Fruit fly (Drosophila melanogaster) whole organism, embryonic: ENCODE results near the gene lobo.

Experiments
- Aef1 ChIP-seq: fragments of 200-800 bp; sonication (Bioruptor generic); IDR thresholded peaks from 3 replicates; pipeline ENCODE4 v1.3.6; 2022; ENCODE audit warnings: missing biosample characterization, missing genetic modification characterization
- CG12155 ChIP-seq: fragments of 200-800 bp; sonication (Bioruptor generic); optimal IDR thresholded peaks from 3 replicates; lab custom pipeline; 2016; ENCODE audit warnings: missing biosample characterization, missing genetic modification characterization
- CG12236 ChIP-seq: fragments of 200-800 bp; sonication (Bioruptor generic); optimal IDR thresholded peaks from 2 replicates; lab custom pipeline; 2016; ENCODE audit warnings: missing biosample characterization, missing genetic modification characterization
- CG12391 ChIP-seq: fragments of 200-800 bp; sonication (Bioruptor generic); optimal IDR thresholded peaks from 3 replicates; lab custom pipeline; 2018; ENCODE audit warnings: missing biosample characterization, mild to moderate bottlenecking, missing genetic modification characterization, moderate library complexity
- CG14441 ChIP-seq: fragments of 200-800 bp; sonication (Bioruptor generic); IDR thresholded peaks from 2 replicates; pipeline ENCODE4 v1.3.6; 2022; ENCODE audit warnings: missing biosample characterization, missing genetic modification characterization
- CG15269 ChIP-seq: fragments of 200-800 bp; sonication (Bioruptor generic); optimal IDR thresholded peaks from 2 replicates; lab custom pipeline; 2018; ENCODE audit warnings: missing biosample characterization, mild to moderate bottlenecking, missing genetic modification characterization, moderate library complexity
- CG18262 ChIP-seq: fragments of 200-800 bp; optimal IDR thresholded peaks from 3 replicates; lab custom pipeline; 2019; ENCODE audit warnings: missing biosample characterization, mild to moderate bottlenecking, missing genetic modification characterization, moderate library complexity
- CG2116 ChIP-seq: fragments of 200-800 bp; sonication (Bioruptor generic); optimal IDR thresholded peaks from 3 replicates; lab custom pipeline; 2018; ENCODE audit warnings: missing biosample characterization, mild to moderate bottlenecking, missing genetic modification characterization
- CG2712 ChIP-seq: fragments of 200-800 bp; optimal IDR thresholded peaks from 3 replicates; lab custom pipeline; 2019; ENCODE audit warnings: missing biosample characterization, mild to moderate bottlenecking, missing genetic modification characterization, moderate library complexity
- CG30431 ChIP-seq: fragments of 200-800 bp; sonication (Bioruptor generic); optimal IDR thresholded peaks from 2 replicates; lab custom pipeline; 2017; ENCODE audit warnings: missing biosample characterization, missing genetic modification characterization
- CG3407 ChIP-seq: fragments of 200-800 bp; sonication (Bioruptor generic); optimal IDR thresholded peaks from 2 replicates; lab custom pipeline; 2018; ENCODE audit warnings: missing biosample characterization, mild to moderate bottlenecking, missing genetic modification characterization
- CG4404 ChIP-seq: fragments of 200-800 bp; sonication (Bioruptor generic); IDR thresholded peaks from 2 replicates; pipeline ENCODE4 v1.3.6; 2022; ENCODE audit warnings: missing biosample characterization, missing genetic modification characterization
- CG7556 ChIP-seq: fragments of 200-800 bp; sonication (Bioruptor generic); optimal IDR thresholded peaks from 2 replicates; lab custom pipeline; 2017; ENCODE audit warnings: missing biosample characterization, mild to moderate bottlenecking, missing genetic modification characterization
- CG8924 ChIP-seq: fragments of 200-800 bp; optimal IDR thresholded peaks from 3 replicates; lab custom pipeline; 2019; ENCODE audit warnings: missing biosample characterization, mild to moderate bottlenecking, missing genetic modification characterization, moderate library complexity
- CG9609 ChIP-seq: fragments of 200-800 bp; sonication (Bioruptor generic); optimal IDR thresholded peaks from 3 replicates; lab custom pipeline; 2016; ENCODE audit warnings: missing biosample characterization, missing genetic modification characterization
- CG9727 ChIP-seq: fragments of 200-800 bp; sonication (Bioruptor generic); optimal IDR thresholded peaks from 3 replicates; lab custom pipeline; 2017; ENCODE audit warnings: missing biosample characterization, mild to moderate bottlenecking, missing genetic modification characterization
- CTCF ChIP-seq: fragments of 200-800 bp; sonication (Bioruptor generic); optimal IDR thresholded peaks from 2 replicates; lab custom pipeline; 2017; ENCODE audit warnings: missing biosample characterization, mild to moderate bottlenecking, missing genetic modification characterization, moderate library complexity
- Doc2 ChIP-seq: fragments of 200-800 bp; sonication (Bioruptor generic); IDR thresholded peaks from 2 replicates; pipeline ENCODE4 v1.3.6; 2022; ENCODE audit warnings: missing biosample characterization, missing genetic modification characterization
- Doc3 ChIP-seq: fragments of 200-800 bp; sonication (Bioruptor generic); IDR thresholded peaks from 3 replicates; pipeline ENCODE4 v1.3.6; 2022; ENCODE audit warnings: missing biosample characterization, missing genetic modification characterization; ENCODE audit not compliant: partially characterized antibody
- HHEX ChIP-seq: fragments of 200-800 bp; sonication (Bioruptor generic); optimal IDR thresholded peaks from 3 replicates; lab custom pipeline; 2017; ENCODE audit warnings: missing biosample characterization, mild to moderate bottlenecking, missing genetic modification characterization, missing genetic modification reagents
- Hmr ChIP-seq: fragments of 200-800 bp; sonication (Bioruptor generic); optimal IDR thresholded peaks from 3 replicates; lab custom pipeline; 2017; ENCODE audit warnings: mild to moderate bottlenecking, missing biosample characterization, missing genetic modification reagents, missing genetic modification characterization
- Med ChIP-seq: fragments of 200-800 bp; sonication (Bioruptor generic); peaks from one replicate; lab custom pipeline; 2016; ENCODE audit warnings: missing biosample characterization, missing genetic modification characterization, mild to moderate bottlenecking, inconsistent platforms, moderate library complexity
- Oaz ChIP-seq: fragments of 200-800 bp; sonication (Bioruptor generic); IDR thresholded peaks from 2 replicates; pipeline ENCODE4 v1.3.6; 2022; ENCODE audit warnings: missing biosample characterization, missing genetic modification characterization
- Oli ChIP-seq: fragments of 200-800 bp; sonication (Bioruptor generic); optimal IDR thresholded peaks from 2 replicates; lab custom pipeline; 2018; ENCODE audit warnings: missing biosample characterization, mild to moderate bottlenecking, missing genetic modification characterization, moderate library complexity
- PHDP ChIP-seq: fragments of 200-800 bp; sonication (Bioruptor generic); optimal IDR thresholded peaks from 3 replicates; lab custom pipeline; 2018; ENCODE audit warnings: missing biosample characterization, mild to moderate bottlenecking, missing genetic modification characterization, moderate library complexity
- Pdp1 ChIP-seq, 2 experiments: fragments of 200-800 bp; sonication (Bioruptor generic); optimal IDR thresholded peaks; 3 replicates each; lab custom pipeline; 2016; ENCODE audit warnings: missing biosample characterization in 2 of 2, missing genetic modification characterization in 2 of 2, mild to moderate bottlenecking in 1 of 2, moderate library complexity in 1 of 2
- Ravus ChIP-seq: fragments of 200-800 bp; sonication (Bioruptor generic); IDR thresholded peaks from 2 replicates; pipeline ENCODE4 v1.3.6; 2022; ENCODE audit warnings: missing biosample characterization, missing genetic modification characterization
- Rfx ChIP-seq: fragments of 200-800 bp; sonication (Bioruptor generic); IDR thresholded peaks from 2 replicates; pipeline ENCODE4 v1.3.6; 2022; ENCODE audit warnings: missing biosample characterization, missing genetic modification characterization
- Xrp1 ChIP-seq: fragments of 200-800 bp; sonication (Bioruptor generic); IDR thresholded peaks from 2 replicates; pipeline ENCODE4 v1.3.6; 2022; ENCODE audit warnings: missing biosample characterization, missing genetic modification characterization
- al ChIP-seq: fragments of 200-800 bp; sonication (Bioruptor generic); IDR thresholded peaks from 2 replicates; pipeline ENCODE4 v1.3.6; 2022; ENCODE audit warnings: missing biosample characterization, missing genetic modification characterization
- aop ChIP-seq: fragments of 200-800 bp; sonication (Bioruptor generic); IDR thresholded peaks from 2 replicates; pipeline ENCODE4 v1.3.6; 2022; ENCODE audit warnings: missing biosample characterization, missing genetic modification characterization
- bcd ChIP-seq: fragments of 200-800 bp; sonication (Bioruptor generic); optimal IDR thresholded peaks from 2 replicates; lab custom pipeline; 2017; ENCODE audit warnings: missing biosample characterization, mild to moderate bottlenecking, missing genetic modification characterization
- caup ChIP-seq: fragments of 200-800 bp; sonication (Bioruptor generic); optimal IDR thresholded peaks from 3 replicates; lab custom pipeline; 2017; ENCODE audit warnings: missing biosample characterization, mild to moderate bottlenecking, missing genetic modification characterization, moderate library complexity; ENCODE audit not compliant: severe bottlenecking
- corto ChIP-seq: fragments of 200-800 bp; sonication (Bioruptor generic); optimal IDR thresholded peaks from 2 replicates; lab custom pipeline; 2016; ENCODE audit warnings: missing biosample characterization, mild to moderate bottlenecking, missing genetic modification characterization, moderate library complexity
- cwo ChIP-seq: fragments of 200-800 bp; sonication (Bioruptor generic); optimal IDR thresholded peaks from 3 replicates; lab custom pipeline; 2017; ENCODE audit warnings: missing biosample characterization, missing genetic modification characterization, mild to moderate bottlenecking, moderate library complexity, missing genetic modification reagents
- dan ChIP-seq: fragments of 200-800 bp; sonication (Bioruptor generic); IDR thresholded peaks from 2 replicates; pipeline ENCODE4 v1.3.6; 2022; ENCODE audit warnings: missing biosample characterization, missing genetic modification characterization
- dysf ChIP-seq: fragments of 200-800 bp; sonication (Bioruptor generic); IDR thresholded peaks from 3 replicates; pipeline ENCODE4 v1.3.6; 2022; ENCODE audit warnings: missing biosample characterization, missing genetic modification characterization
- ems ChIP-seq: fragments of 200-800 bp; sonication (Bioruptor generic); optimal IDR thresholded peaks from 3 replicates; lab custom pipeline; 2016; ENCODE audit warnings: missing biosample characterization, missing genetic modification characterization
- gem ChIP-seq: fragments of 200-800 bp; sonication (Bioruptor generic); optimal IDR thresholded peaks from 2 replicates; lab custom pipeline; 2019; ENCODE audit warnings: missing biosample characterization, mild to moderate bottlenecking, missing genetic modification characterization, moderate library complexity
- hb ChIP-seq: fragments of 200-800 bp; sonication (Bioruptor generic); IDR thresholded peaks from 3 replicates; pipeline ENCODE4 v1.3.6; 2022; ENCODE audit warnings: missing biosample characterization, missing genetic modification characterization; ENCODE audit not compliant: partially characterized antibody
- lab ChIP-seq: fragments of 200-800 bp; sonication (Bioruptor generic); optimal IDR thresholded peaks from 3 replicates; lab custom pipeline; 2017; ENCODE audit warnings: missing biosample characterization, missing genetic modification characterization, mild to moderate bottlenecking, moderate library complexity, missing genetic modification reagents
- lmd ChIP-seq: fragments of 200-800 bp; sonication (Bioruptor generic); IDR thresholded peaks from 2 replicates; pipeline ENCODE4 v1.3.6; 2022; ENCODE audit warnings: missing biosample characterization, missing genetic modification characterization
- nau ChIP-seq: fragments of 200-800 bp; sonication (Bioruptor generic); optimal IDR thresholded peaks from 3 replicates; lab custom pipeline; 2017; ENCODE audit warnings: missing biosample characterization, mild to moderate bottlenecking, missing genetic modification characterization, missing genetic modification reagents
- peb ChIP-seq: fragments of 200-800 bp; sonication (Bioruptor generic); IDR thresholded peaks from 2 replicates; pipeline ENCODE4 v1.3.6; 2022; ENCODE audit warnings: missing biosample characterization, missing genetic modification characterization
- prd ChIP-seq, 3 experiments: fragments of >200 bp in 2 of 3; fragments of 200-800 bp in 1 of 3; sonication (Bioruptor generic) in 1 of 3; optimal IDR thresholded peaks in 2 of 3; IDR thresholded peaks in 1 of 3; 2 replicates in 2 of 3; 3 replicates in 1 of 3; pipeline versions ENCODE4 v1.3.6 to Lab custom; 2017 to 2022; ENCODE audit warnings: missing biosample characterization in 1 of 3, missing genetic modification characterization in 1 of 3
- rib ChIP-seq: fragments of 200-800 bp; sonication (Bioruptor generic); IDR thresholded peaks from 2 replicates; pipeline ENCODE4 v1.3.6; 2022; ENCODE audit warnings: missing biosample characterization, missing genetic modification characterization
- run ChIP-seq: fragments of 200-800 bp; sonication (Bioruptor generic); optimal IDR thresholded peaks from 3 replicates; lab custom pipeline; 2018; ENCODE audit warnings: missing biosample characterization, mild to moderate bottlenecking, missing genetic modification characterization
- salm ChIP-seq: fragments of 200-800 bp; sonication (Bioruptor generic); optimal IDR thresholded peaks from 2 replicates; lab custom pipeline; 2018; ENCODE audit warnings: missing biosample characterization, mild to moderate bottlenecking, missing genetic modification characterization
- slbo ChIP-seq: fragments of 200-800 bp; sonication (Bioruptor generic); IDR thresholded peaks from 2 replicates; pipeline ENCODE4 v1.3.6; 2022; ENCODE audit warnings: missing biosample characterization, missing genetic modification characterization
- sna ChIP-seq: fragments of 200-800 bp; sonication (Bioruptor generic); IDR thresholded peaks from 2 replicates; pipeline ENCODE4 v1.3.6; 2022; ENCODE audit warnings: missing biosample characterization, missing genetic modification characterization; ENCODE audit not compliant: partially characterized antibody
- zf30C ChIP-seq: fragments of 200-800 bp; sonication (Bioruptor generic); optimal IDR thresholded peaks from 3 replicates; lab custom pipeline; 2018; ENCODE audit warnings: missing biosample characterization, mild to moderate bottlenecking, missing genetic modification characterization

The lobo gene

DNA sequence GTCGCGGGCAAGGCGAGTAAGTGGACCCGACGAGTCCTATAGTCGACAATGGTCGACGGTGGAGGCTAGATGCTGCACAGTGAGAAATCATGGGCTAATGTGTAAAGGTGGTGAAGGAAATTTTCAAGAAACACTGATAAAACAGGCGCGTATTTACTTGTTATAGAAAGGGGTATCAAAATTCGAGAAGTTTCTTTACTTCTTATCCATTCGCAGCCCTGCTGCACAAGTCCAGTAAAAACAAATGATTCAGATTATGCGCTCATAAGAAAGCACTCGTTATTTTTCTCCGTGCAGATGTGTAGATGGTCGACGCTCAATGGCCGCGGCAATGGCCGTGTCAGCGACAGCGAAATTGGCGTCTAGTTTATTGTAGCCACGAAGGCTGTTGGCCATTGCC lies 17.1 kb downstream of the lobo start (continued):
- TF ChIP-seq lab (GFP tag; lab: Kevin White, UChicago) (peak; percentile 11), CG18262 (tag; lab: Kevin White, UChicago) (peak; percentile 13), sna (GFP tag; lab: Robert Waterston, UW) (no peak), hb (GFP tag; lab: Robert Waterston, UW) (no peak), CG15269 (tag; lab: Kevin White, UChicago) (no peak), salm (tag; lab: Kevin White, UChicago) (no peak), Doc3 (GFP tag; lab: Robert Waterston, UW) (no peak), CG8924 (tag; lab: Kevin White, UChicago) (no peak), dysf (GFP tag; lab: Robert Waterston, UW) (peak; percentile 37; the same call in 1 of the 3 replicates), Doc2 (GFP tag; lab: Robert Waterston, UW) (no peak), Med (peak; percentile 77), Rfx (GFP tag; lab: Robert Waterston, UW) (no peak), Pdp1 (GFP tag; optimal IDR thresholded peaks at IDR 0.05; lab: Kevin White, UChicago) (peak in 1 of 2 experiments; percentile 12), Oaz (GFP tag; lab: Robert Waterston, UW) (no peak), Xrp1 (GFP tag; lab: Robert Waterston, UW) (peak; percentile 26; the same call in 1 of the 2 replicates), Ravus (GFP tag; lab: Robert Waterston, UW) (no peak), gem (peak; percentile 31), CG9727 (GFP tag; lab: Kevin White, UChicago) (peak; percentile 2), CTCF (GFP tag; lab: Kevin White, UChicago) (no peak), peb (no peak), lmd (GFP tag; lab: Robert Waterston, UW) (peak; percentile 15; the same call in 1 of the 2 replicates), CG9609 (GFP tag; lab: Kevin White, UChicago) (no peak), cwo (no peak), slbo (GFP tag; lab: Robert Waterston, UW) (0 out of 2 replicates have a peak, but pooled peaks have one; percentile 23), CG7556 (GFP tag; lab: Kevin White, UChicago) (peak; percentile 6), ems (no peak), CG2712 (tag; lab: Kevin White, UChicago) (peak; percentile 13), HHEX (no peak), CG3407 (no peak), al (no peak), zf30C (GFP tag; lab: Kevin White, UChicago) (peak; percentile 58), CG30431 (no peak), bcd (GFP tag; lab: Kevin White, UChicago) (no peak), dan (GFP tag; lab: Robert Waterston, UW) (no peak), aop (GFP tag; lab: Robert Waterston, UW) (no peak), caup (GFP tag; lab: Kevin White, UChicago) (no peak), PHDP (tag; lab: Kevin White, UChicago) (no peak), CG12391 (tag; lab: Kevin White, UChicago) (no peak), prd (optimal IDR thresholded peaks at IDR 0.05; lab: Kevin White, UChicago) (no peak), prd (GFP tag; IDR thresholded peaks at IDR 0.05; lab: Robert Waterston, UW) (peak; percentile 51; the same call in 1 of the 3 replicates), Aef1 (no peak), CG4404 (GFP tag; lab: Robert Waterston, UW) (peak; percentile 12; the same call in 1 of the 2 replicates), CG14441 (GFP tag; lab: Robert Waterston, UW) (no peak), CG2116 (no peak), rib (GFP tag; lab: Robert Waterston, UW) (no peak), CG12155 (GFP tag; lab: Kevin White, UChicago) (no peak), CG12236 (GFP tag; lab: Kevin White, UChicago) (no peak), run (tag; lab: Kevin White, UChicago) (no peak), Oli (tag; lab: Kevin White, UChicago) (no peak), corto (GFP tag; lab: Kevin White, UChicago) (no peak), Hmr (GFP tag; lab: Kevin White, UChicago) (peak; percentile 9), nau (GFP tag; lab: Kevin White, UChicago) (no peak)
